Fruit fly (Drosophila melanogaster) whole organism, wandering third instar larva: ENCODE results near the gene CG3868.

Experiments used
- CG9705 ChIP-seq: fragments of 200-800 bp; sonication (Bioruptor generic); optimal IDR thresholded peaks from 2 replicates; lab custom pipeline; 2018; ENCODE audit warnings: missing biosample characterization, mild to moderate bottlenecking, missing genetic modification characterization
- Dif ChIP-seq: fragments of 200-275, 200-300 bp; sonication (Bioruptor generic); optimal IDR thresholded peaks from 2 replicates; lab custom pipeline; 2018; ENCODE audit warnings: missing biosample characterization, missing genetic modification characterization; ENCODE audit not compliant: partially characterized antibody
- HLH106 ChIP-seq: fragments of 200-800 bp; optimal IDR thresholded peaks from 3 replicates; lab custom pipeline; 2019; ENCODE audit warnings: missing biosample characterization, mild to moderate bottlenecking, missing genetic modification characterization, moderate library complexity
- OdsH ChIP-seq: fragments of 200-800 bp; sonication (Bioruptor generic); optimal IDR thresholded peaks from 2 replicates; lab custom pipeline; 2016; ENCODE audit warnings: missing biosample characterization, mild to moderate bottlenecking, missing genetic modification characterization
- Sp1 ChIP-seq: fragments of 200-800 bp; sonication (Bioruptor generic); optimal IDR thresholded peaks from 3 replicates; lab custom pipeline; 2019; ENCODE audit warnings: missing biosample characterization, mild to moderate bottlenecking, missing genetic modification characterization, moderate library complexity
- dl ChIP-seq, 2 experiments: fragments of 175-275, 200-275 bp in 1 of 2; fragments of 200-275 bp in 1 of 2; sonication (Bioruptor generic); optimal IDR thresholded peaks; lab custom pipeline; 2018; ENCODE audit warnings: mild to moderate bottlenecking in 2 of 2, missing biosample characterization in 2 of 2, missing genetic modification characterization in 2 of 2, moderate library complexity in 2 of 2; ENCODE audit not compliant: partially characterized antibody in 2 of 2, insufficient read depth in 1 of 2
- dmrt93B ChIP-seq: fragments of 200-800 bp; sonication (Bioruptor generic); optimal IDR thresholded peaks from 2 replicates; lab custom pipeline; 2018; ENCODE audit warnings: missing biosample characterization, mild to moderate bottlenecking, missing genetic modification characterization
- foxo ChIP-seq, 2 experiments: fragments of 200-800 bp; sonication (Bioruptor generic); optimal IDR thresholded peaks; 2 replicates in 1 of 2; 3 replicates in 1 of 2; lab custom pipeline; 2016 to 2017; ENCODE audit warnings: missing biosample characterization in 2 of 2, missing genetic modification characterization in 2 of 2
- lola ChIP-seq: fragments of >200 bp; optimal IDR thresholded peaks from 2 replicates; lab custom pipeline; 2017; ENCODE audit warnings: missing biosample characterization, missing genetic modification characterization
- pan ChIP-seq: fragments of >200 bp; optimal IDR thresholded peaks from 2 replicates; lab custom pipeline; 2017
- psq ChIP-seq: fragments of 200-800 bp; sonication (Bioruptor generic); optimal IDR thresholded peaks from 3 replicates; lab custom pipeline; 2017; ENCODE audit warnings: missing biosample characterization, mild to moderate bottlenecking, missing genetic modification characterization, moderate library complexity
- rgr ChIP-seq: fragments of 200-800 bp; sonication (Bioruptor generic); optimal IDR thresholded peaks from 3 replicates; lab custom pipeline; 2016; ENCODE audit warnings: missing biosample characterization, mild to moderate bottlenecking, missing genetic modification characterization
- tai ChIP-seq: sonication (Bioruptor generic); optimal IDR thresholded peaks from 2 replicates; lab custom pipeline; 2016; ENCODE audit warnings: missing biosample characterization, missing genetic modification characterization
- usp ChIP-seq: fragments of >200 bp; optimal IDR thresholded peaks from 2 replicates; lab custom pipeline; 2017; ENCODE audit warnings: missing biosample characterization, missing genetic modification characterization

dm6 chr3L:14374499-14374898, 28.0 kb downstream of the CG3868 start:
- no peak for TF ChIP-seq dmrt93B (GFP tag; lab: Kevin White, UChicago)
- peak; percentile 62 for TF ChIP-seq psq (GFP tag; lab: Kevin White, UChicago)
- peak; percentile 72 for TF ChIP-seq Sp1 (GFP tag; lab: Kevin White, UChicago)
- TF ChIP-seq tai (GFP tag; lab: Kevin White, UChicago) = no peak
- TF ChIP-seq pan (lab: Kevin White, UChicago) = no peak
- TF ChIP-seq usp (GFP tag; lab: Kevin White, UChicago) = no peak
- TF ChIP-seq CG9705 (GFP tag; lab: Kevin White, UChicago) = no peak
- TF ChIP-seq rgr (GFP tag; lab: Kevin White, UChicago) = peak; percentile 59
- TF ChIP-seq dl (GFP tag; optimal IDR thresholded peaks at IDR 0.05; lab: Kevin White, UChicago; ENCODE audit: insufficient read depth in 1 of 2, partially characterized antibody in 2 of 2) = no peak
- no peak for TF ChIP-seq lola (GFP tag; lab: Kevin White, UChicago)
- TF ChIP-seq Dif = no peak
- TF ChIP-seq HLH106 = peak; percentile 63
- peak; percentile 69 for TF ChIP-seq OdsH (GFP tag; lab: Kevin White, UChicago)
- peak in 1 of 2 experiments; percentile 65 for TF ChIP-seq foxo (GFP tag; optimal IDR thresholded peaks at IDR 0.05; lab: Kevin White, UChicago)
